Worm (Caenorhabditis elegans): ENCODE results near the gene clh-4.

ce11 chrX:4061968-4062367 is 38.4 kb downstream of the clh-4 start:
- TF ChIP-seq jun-1 (tag; optimal IDR thresholded peaks at IDR 0.05) = no peak
- TF ChIP-seq pqm-1 (tag; optimal IDR thresholded peaks at IDR 0.05) = no peak
- TF ChIP-seq ztf-4 (tag; optimal IDR thresholded peaks at IDR 0.05) = no peak
- TF ChIP-seq isw-1 (GFP tag; IDR thresholded peaks at IDR 0.05) = no peak
- TF ChIP-seq sptf-1 (tag; optimal IDR thresholded peaks at IDR 0.05) = no peak
- TF ChIP-seq nhr-28 (tag; optimal IDR thresholded peaks at IDR 0.05) = no peak
- TF ChIP-seq tlp-1 (tag; optimal IDR thresholded peaks at IDR 0.05) = no peak
- TF ChIP-seq tbx-2 (tag; optimal IDR thresholded peaks at IDR 0.05) = no peak
- no peak for TF ChIP-seq lsy-2 (tag; optimal IDR thresholded peaks at IDR 0.05)
- no peak for TF ChIP-seq ces-1 (GFP tag; optimal IDR thresholded peaks at IDR 0.05)
- TF ChIP-seq ama-1 (optimal IDR thresholded peaks at IDR 0.05) = no peak

All from whole organism, L1 larva.